Worm (Caenorhabditis elegans) whole organism, L4/young adult: ENCODE measurements around the gene srbc-77.

Experiments
- W03F9.2 ChIP-seq: fragments of 150-350 bp; optimal IDR thresholded peaks from 2 replicates; lab custom pipeline; 2014; ENCODE audit warnings: missing biosample characterization, missing genetic modification characterization
- dao-5 ChIP-seq: sonication (generic microtip); optimal IDR thresholded peaks from 2 replicates; lab custom pipeline; 2016; ENCODE audit warnings: missing genotype, missing genetic modification characterization, moderate library complexity, missing compliant biosample characterization
- him-1 ChIP-seq: sonication (generic microtip); optimal IDR thresholded peaks from 2 replicates; lab custom pipeline; 2016; ENCODE audit warnings: missing genotype, missing genetic modification reagents, missing genetic modification characterization, missing compliant biosample characterization

- TF ChIP-seq him-1 (no peak), dao-5 (no peak), W03F9.2 (tag; lab: Kevin White, UChicago) (no peak)
These were observed 45.3 kb upstream of the srbc-77 start, which contains the start of gene oac-42 for ce11 chrV:15884698-15885097.
